Fruit fly (Drosophila melanogaster): Measurements from ENCODE around the gene vnd.

vnd gene

DNA sequence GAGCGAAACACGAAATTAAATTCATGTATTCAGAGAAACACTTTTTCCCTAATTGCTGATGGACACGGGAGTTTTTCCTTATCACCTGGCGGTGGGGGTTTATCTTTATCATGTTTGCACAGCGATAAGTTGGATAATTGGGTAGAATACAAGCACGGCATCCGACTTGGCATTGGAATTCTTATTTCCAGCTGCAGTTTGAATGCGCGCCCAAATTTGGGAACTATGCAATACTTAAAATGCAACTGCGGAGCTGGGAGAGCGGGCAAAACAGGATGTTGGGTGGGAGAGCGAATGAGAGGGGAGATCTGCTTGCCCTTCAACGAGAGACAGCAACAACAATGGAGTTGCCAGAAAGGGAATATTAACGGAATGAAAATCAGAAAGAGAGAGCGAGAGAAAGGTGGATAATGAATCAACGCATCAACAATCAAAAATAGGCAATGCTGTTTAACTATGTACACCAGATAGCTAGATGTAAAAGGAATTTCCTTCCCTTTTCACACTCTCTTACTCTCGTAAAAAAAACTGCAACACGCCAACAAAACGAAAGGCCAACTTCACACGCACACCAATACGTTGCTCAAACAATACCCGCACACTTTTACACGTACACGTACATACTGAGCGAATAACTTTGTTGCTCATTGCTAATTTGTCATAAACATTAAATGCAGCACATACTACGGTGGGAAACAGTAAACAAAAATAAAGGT, 35.0 kb downstream of the vnd start:
- TF ChIP-seq insv (optimal IDR thresholded peaks at IDR 0.05) (no peak), Myc (optimal IDR thresholded peaks at IDR 0.05) (no peak), Sin3A (optimal IDR thresholded peaks at IDR 0.05) (no peak), psq (optimal IDR thresholded peaks at IDR 0.05) (no peak)

DNA sequence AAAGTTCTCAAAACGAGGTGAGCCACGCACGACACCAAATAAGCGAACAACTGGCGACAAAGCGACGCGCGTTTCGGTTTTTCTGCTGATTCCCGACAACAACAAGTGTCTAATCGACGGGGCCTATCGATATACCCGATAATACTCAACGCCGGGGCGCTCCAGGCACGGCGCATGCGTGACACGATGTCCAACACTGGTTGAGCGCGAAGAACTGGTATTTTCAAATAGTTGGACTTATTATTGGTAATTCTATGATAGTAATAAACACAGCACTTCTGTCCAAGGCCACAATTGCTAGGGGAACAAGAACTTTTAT, 35.5 kb downstream of the vnd start:
- no peak for TF ChIP-seq ttk (optimal IDR thresholded peaks at IDR 0.05)
- no peak for TF ChIP-seq h (optimal IDR thresholded peaks at IDR 0.05)
- TF ChIP-seq Myc (optimal IDR thresholded peaks at IDR 0.05), result no peak
- no peak for TF ChIP-seq insv (optimal IDR thresholded peaks at IDR 0.05)
- no peak for TF ChIP-seq Sin3A (optimal IDR thresholded peaks at IDR 0.05)
- TF ChIP-seq psq (optimal IDR thresholded peaks at IDR 0.05), result no peak

DNA sequence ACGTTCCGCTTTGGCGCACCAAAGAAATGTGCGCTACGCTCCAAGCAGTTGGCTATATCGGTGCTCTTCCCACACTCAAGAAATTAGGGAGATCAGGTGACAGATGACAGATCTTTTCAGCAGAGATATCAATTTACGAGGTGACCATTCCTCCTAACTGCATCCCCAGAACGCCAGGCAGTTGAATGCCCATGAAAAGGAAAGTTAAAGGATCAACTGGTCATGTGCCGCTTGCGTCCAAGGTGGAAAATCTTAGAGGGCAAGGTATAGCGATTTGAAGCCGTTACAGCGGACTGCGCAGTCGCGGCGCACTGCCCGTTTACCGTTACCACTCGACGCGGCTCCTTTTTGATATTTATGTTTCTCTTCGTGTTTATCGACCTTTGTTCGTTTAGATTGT, 36.7 kb downstream of the vnd start:
- TF ChIP-seq insv (optimal IDR thresholded peaks at IDR 0.05), result no peak
- TF ChIP-seq h (optimal IDR thresholded peaks at IDR 0.05), result no peak
- TF ChIP-seq Sin3A (optimal IDR thresholded peaks at IDR 0.05), result no peak
- no peak for TF ChIP-seq ttk (optimal IDR thresholded peaks at IDR 0.05)
- TF ChIP-seq psq (optimal IDR thresholded peaks at IDR 0.05), result no peak
- TF ChIP-seq Myc (optimal IDR thresholded peaks at IDR 0.05), result no peak

DNA sequence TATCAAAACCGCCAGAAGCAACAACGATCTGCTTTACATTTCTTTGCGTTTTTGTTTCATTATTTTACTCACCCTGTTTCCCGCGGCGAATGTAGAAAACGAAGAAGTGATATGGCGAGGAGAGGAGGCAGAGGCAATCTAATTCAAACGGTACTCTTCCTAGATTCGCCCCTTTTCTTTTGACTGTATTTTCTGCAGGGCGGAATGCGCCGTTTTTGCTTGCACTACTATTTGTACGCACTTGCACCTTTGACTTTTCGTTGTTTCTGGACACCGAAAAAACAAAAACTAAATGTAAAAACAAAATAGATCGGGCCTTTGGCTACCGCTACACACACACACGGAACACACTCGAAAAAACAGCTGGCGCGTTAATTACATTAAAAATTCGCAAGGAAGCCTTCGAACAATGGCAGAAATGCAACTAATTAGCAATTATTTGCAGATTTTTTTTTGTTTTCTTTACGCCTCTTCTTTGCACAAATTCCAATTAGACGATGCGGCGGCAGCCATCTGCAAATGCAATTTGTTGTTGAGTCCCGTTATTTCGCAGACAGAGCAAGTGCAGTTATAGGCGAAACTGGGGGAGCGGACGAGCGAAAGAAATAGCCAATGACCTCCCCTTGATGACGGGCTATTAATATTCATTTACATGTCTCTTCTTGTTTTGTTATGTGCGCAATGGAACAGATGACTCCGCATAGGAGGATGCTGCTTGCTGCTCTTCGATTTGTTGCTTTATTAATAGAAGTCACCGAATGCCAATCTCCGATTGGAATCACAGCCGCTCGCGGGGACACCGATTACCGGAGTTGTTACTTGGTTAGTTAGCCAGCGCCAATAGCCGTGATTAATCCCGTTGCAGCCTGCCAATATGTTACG, 37.5 kb downstream of the vnd start:
- TF ChIP-seq Myc (optimal IDR thresholded peaks at IDR 0.05) (no peak), ttk (optimal IDR thresholded peaks at IDR 0.05) (no peak), h (optimal IDR thresholded peaks at IDR 0.05) (no peak), insv (optimal IDR thresholded peaks at IDR 0.05) (no peak), Sin3A (optimal IDR thresholded peaks at IDR 0.05) (no peak), psq (optimal IDR thresholded peaks at IDR 0.05) (no peak)

DNA sequence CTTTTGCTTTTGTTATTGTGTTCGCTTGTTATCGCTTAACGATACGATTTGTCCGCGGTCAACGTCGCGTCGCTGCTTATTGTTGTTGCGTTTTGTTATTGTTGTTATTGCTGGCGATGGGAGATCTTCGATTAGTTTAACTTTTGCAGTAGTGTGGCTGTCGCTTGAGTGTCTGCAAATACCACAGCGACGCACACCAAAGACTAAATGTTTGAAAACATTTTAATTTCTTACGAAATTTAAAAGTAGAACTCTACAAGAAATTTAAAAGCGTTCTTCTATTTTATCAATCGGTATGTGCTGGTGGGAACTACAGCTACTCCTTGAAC, 38.1 kb downstream of the vnd start, which contains the start of gene spdi:
Gene spdi (minus strand): TSS at position 94 of the 329 bp plus-strand sequence.
- TF ChIP-seq Sin3A (optimal IDR thresholded peaks at IDR 0.05) (no peak), ttk (optimal IDR thresholded peaks at IDR 0.05) (no peak)

DNA sequence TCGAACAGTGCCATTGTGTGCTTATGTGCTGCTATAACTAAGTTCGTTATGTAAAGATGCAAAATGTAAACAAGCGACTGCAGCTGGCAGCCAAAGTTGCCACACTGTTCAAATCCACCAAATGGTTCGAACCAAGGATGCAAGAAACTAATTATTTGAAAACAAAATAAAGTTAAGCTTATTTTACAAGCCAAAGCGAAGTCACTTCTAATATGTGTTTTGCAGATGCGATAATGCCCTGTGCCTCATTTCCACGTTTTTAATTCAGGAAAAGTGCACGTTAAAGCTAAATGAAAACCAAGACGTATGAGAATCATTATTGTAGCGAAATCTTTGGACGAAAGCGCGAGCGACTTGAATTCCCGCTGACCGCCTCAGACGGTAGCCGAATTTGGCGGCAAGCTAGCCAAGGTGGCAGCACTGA, 39.2 kb downstream of the vnd start, which contains the start of the genes CG13365 and Vsp37A:
Gene CG13365 (minus strand): TSS at position 84 of the 424 bp plus-strand sequence.
Gene Vsp37A (plus strand): TSS at position 399 of the 424 bp plus-strand sequence.
- no peak for TF ChIP-seq ttk (optimal IDR thresholded peaks at IDR 0.05)
- no peak for TF ChIP-seq insv (optimal IDR thresholded peaks at IDR 0.05)
- no peak for TF ChIP-seq Myc (optimal IDR thresholded peaks at IDR 0.05)
- TF ChIP-seq Sin3A (optimal IDR thresholded peaks at IDR 0.05), result no peak
- no peak for TF ChIP-seq psq (optimal IDR thresholded peaks at IDR 0.05)
- no peak for TF ChIP-seq h (optimal IDR thresholded peaks at IDR 0.05)

DNA sequence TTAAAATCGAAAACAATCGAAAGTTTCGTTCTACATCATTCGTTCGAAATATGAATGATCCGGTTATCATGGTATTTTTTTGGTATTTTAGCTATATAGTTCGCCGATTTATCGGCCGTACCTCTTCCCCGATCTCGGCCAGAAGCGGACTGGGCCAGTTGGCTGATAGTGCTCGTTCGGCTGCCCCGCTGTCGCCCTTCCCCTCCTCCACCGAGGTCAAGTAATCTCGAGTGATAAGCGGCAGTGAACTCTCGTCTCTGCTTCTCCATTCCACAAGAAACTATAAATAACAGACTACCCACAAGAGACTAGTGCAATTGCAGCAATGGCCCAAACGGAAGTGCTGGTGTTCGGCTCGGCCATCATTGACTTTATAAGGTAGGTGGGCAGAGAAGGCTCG, 41.4 kb downstream of the vnd start, which contains the start of gene CG13369:
Gene CG13369 (plus strand): TSS at position 112 of the 400 bp plus-strand sequence.
- TF ChIP-seq ttk (optimal IDR thresholded peaks at IDR 0.05) (no peak), Sin3A (optimal IDR thresholded peaks at IDR 0.05) (no peak), Myc (optimal IDR thresholded peaks at IDR 0.05) (no peak), insv (optimal IDR thresholded peaks at IDR 0.05) (no peak), psq (optimal IDR thresholded peaks at IDR 0.05) (no peak), h (optimal IDR thresholded peaks at IDR 0.05) (no peak)

DNA sequence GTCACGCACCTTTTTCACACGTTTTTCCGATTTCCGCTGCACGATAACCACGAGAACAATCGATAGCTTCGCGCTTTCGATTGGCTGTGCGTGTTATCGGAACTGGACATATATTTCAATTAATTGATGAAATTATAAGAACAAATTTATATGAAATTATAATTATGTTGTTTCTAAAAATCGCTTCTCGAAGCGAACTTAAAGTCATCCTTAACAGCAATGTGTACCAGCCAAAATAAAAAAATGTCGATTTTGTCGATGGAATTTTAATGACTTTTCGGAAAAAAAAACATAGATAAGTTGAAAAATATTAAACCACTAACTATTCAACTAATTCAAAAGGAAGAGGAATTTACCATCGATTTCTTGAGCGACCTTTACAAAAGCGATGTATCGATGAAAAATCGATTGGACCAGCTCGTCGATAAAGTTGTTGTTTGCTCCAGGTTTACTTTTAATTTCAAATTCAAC, 43.3 kb downstream of the vnd start, which contains the start of the genes CG13364 and Hinfp:
Gene CG13364 (minus strand): TSS at position 47 of the 471 bp plus-strand sequence.
Gene Hinfp (plus strand): TSS at position 386 of the 471 bp plus-strand sequence.
- no peak for TF ChIP-seq h (optimal IDR thresholded peaks at IDR 0.05)
- TF ChIP-seq ttk (optimal IDR thresholded peaks at IDR 0.05), result no peak
- TF ChIP-seq psq (optimal IDR thresholded peaks at IDR 0.05), result no peak
- no peak for TF ChIP-seq Sin3A (optimal IDR thresholded peaks at IDR 0.05)
- TF ChIP-seq Myc (optimal IDR thresholded peaks at IDR 0.05), result no peak
- TF ChIP-seq insv (optimal IDR thresholded peaks at IDR 0.05), result no peak

DNA sequence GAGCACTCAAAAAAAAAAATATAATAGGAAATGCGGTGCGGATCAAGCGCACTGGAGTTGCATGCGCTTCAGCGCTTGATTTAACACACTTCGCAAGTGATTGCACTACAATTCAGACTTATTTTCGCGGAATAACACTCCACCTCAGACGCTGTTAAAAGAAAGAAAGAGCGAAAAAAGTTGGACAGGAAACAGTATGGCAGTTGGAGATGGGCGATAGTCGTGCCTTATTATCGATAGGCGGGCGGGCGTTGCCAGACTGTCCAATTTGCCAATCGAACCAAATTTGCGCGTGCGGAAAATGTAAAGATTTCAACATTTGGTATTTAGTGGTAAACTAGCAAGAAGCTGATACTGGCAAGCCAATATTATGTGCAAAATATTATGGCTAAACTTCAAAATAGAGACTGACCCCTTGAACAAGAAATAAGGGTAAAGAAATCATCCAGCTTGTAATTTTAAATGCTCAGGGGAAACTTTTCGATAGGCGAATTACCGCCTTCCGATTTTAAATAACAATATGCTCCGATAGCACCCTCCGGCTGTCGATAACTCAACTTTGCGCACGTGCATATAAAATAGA, 47.4 kb downstream of the vnd start, which contains the start of the genes RpL36 and Mybbp1A:
Gene RpL36 (minus strand): TSS at position 245 of the 583 bp plus-strand sequence.
Gene Mybbp1A (plus strand): TSS at position 535 of the 583 bp plus-strand sequence.
- TF ChIP-seq psq (optimal IDR thresholded peaks at IDR 0.05), result no peak
- no peak for TF ChIP-seq ttk (optimal IDR thresholded peaks at IDR 0.05)
- no peak for TF ChIP-seq insv (optimal IDR thresholded peaks at IDR 0.05)
- no peak for TF ChIP-seq h (optimal IDR thresholded peaks at IDR 0.05)
- TF ChIP-seq Sin3A (optimal IDR thresholded peaks at IDR 0.05), result no peak
- no peak for TF ChIP-seq Myc (optimal IDR thresholded peaks at IDR 0.05)

DNA sequence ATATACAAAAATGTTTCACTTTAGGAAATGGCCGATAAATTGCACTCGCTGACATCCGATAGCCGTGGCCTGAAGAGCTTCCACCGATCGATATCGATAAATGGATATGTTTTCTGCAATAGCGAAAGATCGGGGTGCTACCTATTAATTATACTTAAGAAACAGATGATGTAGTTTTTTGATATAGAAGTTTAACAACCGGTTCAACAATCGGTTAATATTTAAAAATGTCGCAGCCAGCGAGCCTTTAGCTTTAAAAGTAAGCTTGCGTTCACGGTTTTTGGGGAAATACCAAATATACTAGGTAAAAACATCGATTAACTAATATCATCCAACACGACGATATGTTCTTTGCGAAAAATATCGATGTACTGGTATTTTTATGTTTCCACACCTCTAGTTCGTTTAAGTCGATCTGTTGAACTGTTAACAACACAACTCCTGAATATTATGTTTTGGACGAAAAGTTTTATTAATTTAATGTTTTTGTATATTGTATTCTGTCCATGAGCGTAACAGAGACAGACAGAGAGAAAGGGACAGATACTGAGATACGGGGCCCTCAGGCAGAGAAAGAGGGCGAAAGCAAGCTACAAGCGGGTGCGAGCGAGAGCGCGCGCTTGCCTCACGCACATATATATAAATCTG, 53.7 kb downstream of the vnd start, which contains the start of gene Dredd:
Gene Dredd (minus strand): TSS at position 51 of the 648 bp plus-strand sequence.
- TF ChIP-seq Myc (optimal IDR thresholded peaks at IDR 0.05), result no peak
- no peak for TF ChIP-seq h (optimal IDR thresholded peaks at IDR 0.05)
- TF ChIP-seq insv (optimal IDR thresholded peaks at IDR 0.05), result no peak
- TF ChIP-seq Sin3A (optimal IDR thresholded peaks at IDR 0.05), result no peak
- TF ChIP-seq ttk (optimal IDR thresholded peaks at IDR 0.05), result no peak
- TF ChIP-seq psq (optimal IDR thresholded peaks at IDR 0.05), result no peak
